Worm (Caenorhabditis elegans) whole organism, early embryonic: ENCODE data around the gene rabx-5.

ENCODE experiments used
- B0310.2 ChIP-seq: sonication (generic microtip); optimal IDR thresholded peaks from 2 replicates; lab custom pipeline; 2016; ENCODE audit warnings: mild to moderate bottlenecking, missing genetic modification characterization, missing compliant biosample characterization
- aly-1 ChIP-seq: sonication (generic microtip); optimal IDR thresholded peaks from 2 replicates; lab custom pipeline; 2016; ENCODE audit warnings: missing genetic modification characterization, missing compliant biosample characterization
- ama-1 ChIP-seq: fragments of 150-350 bp; optimal IDR thresholded peaks from 2 replicates; lab custom pipeline; 2014
- ets-7 ChIP-seq: sonication (generic microtip); optimal IDR thresholded peaks from 2 replicates; lab custom pipeline; 2016; ENCODE audit warnings: missing genotype, missing genetic modification characterization, missing compliant biosample characterization
- flt-1 ChIP-seq: fragments of 200-800 bp; sonication (Bioruptor generic); IDR thresholded peaks from 2 replicates; pipeline ENCODE4 v1.3.6; 2022; ENCODE audit warnings: missing genetic modification characterization, missing compliant biosample characterization
- hnd-1 ChIP-seq: sonication (generic microtip); optimal IDR thresholded peaks from 2 replicates; lab custom pipeline; 2016; ENCODE audit warnings: missing genetic modification characterization, missing compliant biosample characterization
- sea-1 ChIP-seq: fragments of 200-800 bp; sonication (Bioruptor generic); conservative IDR thresholded peaks from 2 replicates; pipeline ENCODE4 v1.3.6; 2022; ENCODE audit warnings: missing genetic modification characterization, missing compliant biosample characterization

- TF ChIP-seq ama-1 (lab: Kevin White, UChicago) = no peak
- TF ChIP-seq flt-1 (GFP tag; lab: Robert Waterston, UW) = no peak
- no peak for TF ChIP-seq ets-7
- no peak for TF ChIP-seq aly-1 (tag; lab: Kevin White, UChicago)
- no peak for TF ChIP-seq sea-1
- TF ChIP-seq B0310.2 (tag; lab: Kevin White, UChicago) = no peak
- no peak for TF ChIP-seq hnd-1 (tag; lab: Kevin White, UChicago)
Observed at ce11 chrIII:10654718-10655117, 49.6 kb downstream of the rabx-5 start, which contains the start of gene cnt-2.
